Worm (Caenorhabditis elegans): ENCODE measurements around the gene pudl-2.

- TF ChIP-seq snpc-4 (tag; optimal IDR thresholded peaks at IDR 0.05), result no peak
- TF ChIP-seq nhr-12 (tag; optimal IDR thresholded peaks at IDR 0.05), result no peak
- TF ChIP-seq nhr-237 (tag; optimal IDR thresholded peaks at IDR 0.05), result no peak
- TF ChIP-seq pha-4 (tag; optimal IDR thresholded peaks at IDR 0.05), result no peak
- no peak for TF ChIP-seq unc-39 (tag; optimal IDR thresholded peaks at IDR 0.05)
- no peak for TF ChIP-seq mep-1 (tag; optimal IDR thresholded peaks at IDR 0.05)
Observed at ce11 chrIV:2834516-2834915, at the start of gene pudl-2.

All from whole organism, mixed stage, embryonic.